Fruit fly (Drosophila melanogaster) whole organism, embryonic: Measurements from ENCODE around the gene CG5435.

ENCODE experiments used
- Awh ChIP-seq: fragments of 200-800 bp; sonication (Bioruptor generic); IDR thresholded peaks from 2 replicates; pipeline ENCODE4, ENCODE4 v1.3.6; 2022; ENCODE audit warnings: missing biosample characterization, missing genetic modification characterization
- CG10274 ChIP-seq: fragments of 200-800 bp; sonication (Bioruptor generic); optimal IDR thresholded peaks from 3 replicates; lab custom pipeline; 2017; ENCODE audit warnings: missing biosample characterization, mild to moderate bottlenecking, missing genetic modification characterization
- CG10959 ChIP-seq: fragments of 200-800 bp; sonication (Bioruptor generic); IDR thresholded peaks from 2 replicates; pipeline ENCODE4 v1.3.6; 2022; ENCODE audit warnings: missing biosample characterization, missing genetic modification characterization
- CG11085 ChIP-seq: fragments of 200-800 bp; sonication (Bioruptor generic); IDR thresholded peaks from 2 replicates; pipeline ENCODE4 v1.3.6; 2022; ENCODE audit warnings: missing biosample characterization, missing genetic modification characterization
- CG11456 ChIP-seq: fragments of 200-800 bp; sonication (Bioruptor generic); IDR thresholded peaks from 3 replicates; pipeline ENCODE4 v1.3.6; 2022; ENCODE audit warnings: missing biosample characterization, missing genetic modification characterization
- CG12391 ChIP-seq: fragments of 200-800 bp; sonication (Bioruptor generic); optimal IDR thresholded peaks from 3 replicates; lab custom pipeline; 2018; ENCODE audit warnings: missing biosample characterization, mild to moderate bottlenecking, missing genetic modification characterization, moderate library complexity
- CG12769 ChIP-seq: fragments of 200-800 bp; sonication (Bioruptor generic); optimal IDR thresholded peaks from 2 replicates; lab custom pipeline; 2019; ENCODE audit warnings: missing biosample characterization, mild to moderate bottlenecking, missing genetic modification characterization, moderate library complexity
- CG12942 ChIP-seq: fragments of 200-800 bp; sonication (Bioruptor generic); optimal IDR thresholded peaks from 3 replicates; lab custom pipeline; 2016; ENCODE audit warnings: missing biosample characterization, missing genetic modification characterization
- CG13624 ChIP-seq: fragments of 200-800 bp; sonication (Bioruptor generic); optimal IDR thresholded peaks from 2 replicates; lab custom pipeline; 2016; ENCODE audit warnings: missing biosample characterization, missing genetic modification characterization
- CG18011 ChIP-seq: fragments of 200-800 bp; sonication (Bioruptor generic); optimal IDR thresholded peaks from 2 replicates; lab custom pipeline; 2017; ENCODE audit warnings: missing biosample characterization, missing genetic modification characterization, mild to moderate bottlenecking, moderate library complexity, missing genotype
- CG18599 ChIP-seq: fragments of 200-800 bp; sonication (Bioruptor generic); optimal IDR thresholded peaks from 3 replicates; lab custom pipeline; 2017; ENCODE audit warnings: missing biosample characterization, missing genetic modification characterization, mild to moderate bottlenecking, moderate library complexity, missing genetic modification reagents
- CG2116 ChIP-seq: fragments of 200-800 bp; sonication (Bioruptor generic); optimal IDR thresholded peaks from 3 replicates; lab custom pipeline; 2018; ENCODE audit warnings: missing biosample characterization, mild to moderate bottlenecking, missing genetic modification characterization
- CG2199 ChIP-seq: fragments of 200-800 bp; sonication (Bioruptor generic); IDR thresholded peaks from 3 replicates; pipeline ENCODE4 v1.3.6; 2022; ENCODE audit warnings: missing biosample characterization, missing genetic modification characterization
- CG2712 ChIP-seq: fragments of 200-800 bp; optimal IDR thresholded peaks from 3 replicates; lab custom pipeline; 2019; ENCODE audit warnings: missing biosample characterization, mild to moderate bottlenecking, missing genetic modification characterization, moderate library complexity
- CG34224 ChIP-seq: fragments of 200-800 bp; sonication (Bioruptor generic); IDR thresholded peaks from 3 replicates; pipeline ENCODE4 v1.3.6; 2022; ENCODE audit warnings: missing biosample characterization, missing genetic modification characterization; ENCODE audit not compliant: partially characterized antibody
- CG4820 ChIP-seq: fragments of 200-800 bp; sonication (Bioruptor generic); optimal IDR thresholded peaks from 3 replicates; lab custom pipeline; 2016; ENCODE audit warnings: missing biosample characterization, missing genetic modification characterization
- CG8388 ChIP-seq: fragments of 200-800 bp; sonication (Bioruptor generic); optimal IDR thresholded peaks from 2 replicates; lab custom pipeline; 2019; ENCODE audit warnings: missing biosample characterization, mild to moderate bottlenecking, missing genetic modification characterization, moderate library complexity
- CG9437 ChIP-seq: fragments of 200-800 bp; sonication (Bioruptor generic); optimal IDR thresholded peaks from 2 replicates; lab custom pipeline; 2018; ENCODE audit warnings: missing biosample characterization, mild to moderate bottlenecking, missing genetic modification characterization
- Doc3 ChIP-seq: fragments of 200-800 bp; sonication (Bioruptor generic); IDR thresholded peaks from 3 replicates; pipeline ENCODE4 v1.3.6; 2022; ENCODE audit warnings: missing biosample characterization, missing genetic modification characterization; ENCODE audit not compliant: partially characterized antibody
- ERR ChIP-seq: fragments of 200-800 bp; sonication (Bioruptor generic); optimal IDR thresholded peaks from 2 replicates; lab custom pipeline; 2016; ENCODE audit warnings: missing biosample characterization, missing genetic modification characterization
- Elba2 ChIP-seq: fragments of 200-800 bp; sonication (Bioruptor generic); optimal IDR thresholded peaks from 3 replicates; lab custom pipeline; 2016; ENCODE audit warnings: missing biosample characterization, missing genetic modification characterization
- Fer2 ChIP-seq: fragments of 200-800 bp; sonication (Bioruptor generic); optimal IDR thresholded peaks from 2 replicates; lab custom pipeline; 2018; ENCODE audit warnings: missing biosample characterization, mild to moderate bottlenecking, missing genetic modification characterization, moderate library complexity
- Hmr ChIP-seq: fragments of 200-800 bp; sonication (Bioruptor generic); optimal IDR thresholded peaks from 3 replicates; lab custom pipeline; 2017; ENCODE audit warnings: mild to moderate bottlenecking, missing biosample characterization, missing genetic modification reagents, missing genetic modification characterization
- Myb ChIP-seq: fragments of 200-800 bp; sonication (Bioruptor generic); optimal IDR thresholded peaks from 2 replicates; lab custom pipeline; 2016; ENCODE audit warnings: missing biosample characterization, missing genetic modification characterization
- Opbp ChIP-seq: fragments of 200-800 bp; sonication (Bioruptor generic); IDR thresholded peaks from 3 replicates; pipeline ENCODE4 v1.3.6; 2022; ENCODE audit warnings: missing biosample characterization, missing genetic modification characterization; ENCODE audit not compliant: partially characterized antibody
- Ptx1 ChIP-seq: fragments of 200-800 bp; sonication (Bioruptor generic); IDR thresholded peaks from 2 replicates; pipeline ENCODE4 v1.3.6; 2022; ENCODE audit warnings: missing biosample characterization, missing genetic modification characterization
- Xrp1 ChIP-seq: fragments of 200-800 bp; sonication (Bioruptor generic); IDR thresholded peaks from 2 replicates; pipeline ENCODE4 v1.3.6; 2022; ENCODE audit warnings: missing biosample characterization, missing genetic modification characterization
- bcd ChIP-seq: fragments of 200-800 bp; sonication (Bioruptor generic); optimal IDR thresholded peaks from 2 replicates; lab custom pipeline; 2017; ENCODE audit warnings: missing biosample characterization, mild to moderate bottlenecking, missing genetic modification characterization
- gcm2 ChIP-seq: fragments of 200-800 bp; sonication (Bioruptor generic); optimal IDR thresholded peaks from 2 replicates; lab custom pipeline; 2016; ENCODE audit warnings: missing biosample characterization, missing genetic modification characterization
- jigr1 ChIP-seq: fragments of 200-800 bp; sonication (Bioruptor generic); IDR thresholded peaks from 3 replicates; pipeline ENCODE4 v1.3.6; 2022; ENCODE audit warnings: missing biosample characterization, missing genetic modification characterization
- jing ChIP-seq: fragments of 200-800 bp; sonication (Bioruptor generic); optimal IDR thresholded peaks from 2 replicates; lab custom pipeline; 2018; ENCODE audit warnings: missing biosample characterization, mild to moderate bottlenecking, missing genetic modification characterization
- kah ChIP-seq: fragments of 200-800 bp; sonication (Bioruptor generic); optimal IDR thresholded peaks from 2 replicates; lab custom pipeline; 2018; ENCODE audit warnings: missing biosample characterization, mild to moderate bottlenecking, missing genetic modification characterization
- lab ChIP-seq: fragments of 200-800 bp; sonication (Bioruptor generic); optimal IDR thresholded peaks from 3 replicates; lab custom pipeline; 2017; ENCODE audit warnings: missing biosample characterization, missing genetic modification characterization, mild to moderate bottlenecking, moderate library complexity, missing genetic modification reagents
- oc ChIP-seq: fragments of 200-800 bp; sonication (Bioruptor generic); optimal IDR thresholded peaks from 2 replicates; lab custom pipeline; 2018; ENCODE audit warnings: missing biosample characterization, mild to moderate bottlenecking, missing genetic modification characterization, moderate library complexity
- otp ChIP-seq: fragments of 200-800 bp; sonication (Bioruptor generic); IDR thresholded peaks from 3 replicates; pipeline ENCODE4, ENCODE4 v1.3.6; 2022; ENCODE audit warnings: missing biosample characterization, missing genetic modification characterization
- pan ChIP-seq, 4 experiments: fragments of >200 bp in 3 of 4; fragments of 200-800 bp in 1 of 4; sonication (Bioruptor generic) in 1 of 4; optimal IDR thresholded peaks in 3 of 4; IDR thresholded peaks in 1 of 4; 2 replicates each; pipeline versions ENCODE4 v1.3.6 to Lab custom; 2017 to 2022; ENCODE audit warnings: missing biosample characterization in 2 of 4, missing genetic modification characterization in 2 of 4, mixed read lengths in 1 of 4
- pfk ChIP-seq: fragments of 200-800 bp; sonication (Bioruptor generic); optimal IDR thresholded peaks from 2 replicates; lab custom pipeline; 2018; ENCODE audit warnings: missing biosample characterization, mild to moderate bottlenecking, missing genetic modification characterization, moderate library complexity
- scrt ChIP-seq: fragments of 200-800 bp; sonication (Bioruptor generic); optimal IDR thresholded peaks from 2 replicates; lab custom pipeline; 2018; ENCODE audit warnings: missing biosample characterization, mild to moderate bottlenecking, missing genetic modification characterization, moderate library complexity
- tgo ChIP-seq: fragments of 200-800 bp; sonication (Bioruptor generic); IDR thresholded peaks from 3 replicates; pipeline ENCODE4 v1.3.6; 2022; ENCODE audit warnings: missing biosample characterization, missing genetic modification characterization
- tio ChIP-seq: fragments of 200-800 bp; sonication (Bioruptor generic); optimal IDR thresholded peaks from 2 replicates; lab custom pipeline; 2017; ENCODE audit warnings: missing biosample characterization, missing genetic modification characterization, inconsistent platforms
- unc-4 ChIP-seq: fragments of 200-800 bp; sonication (Bioruptor generic); IDR thresholded peaks from 2 replicates; pipeline ENCODE4 v1.3.6; 2022; ENCODE audit warnings: missing biosample characterization, missing genetic modification characterization; ENCODE audit not compliant: partially characterized antibody
- unpg ChIP-seq: fragments of 200-800 bp; sonication (Bioruptor generic); optimal IDR thresholded peaks from 3 replicates; lab custom pipeline; 2018; ENCODE audit warnings: missing biosample characterization, mild to moderate bottlenecking, missing genetic modification characterization, moderate library complexity
- vvl ChIP-seq: fragments of 200-800 bp; sonication (Bioruptor generic); IDR thresholded peaks from 2 replicates; pipeline ENCODE4 v1.3.6; 2022; ENCODE audit warnings: missing biosample characterization, missing genetic modification characterization

Gene CG5435

dm6 chr2L:12421793-12422691, 8.7 kb downstream of the CG5435 start (continued):
- TF ChIP-seq gcm2 (GFP tag; lab: Kevin White, UChicago): no peak
- 0 out of 3 replicates have a peak, but pooled peaks have one; percentile 52 for TF ChIP-seq CG11456 (GFP tag; lab: Robert Waterston, UW)
- no peak for TF ChIP-seq pan (optimal IDR thresholded peaks at IDR 0.05; lab: Kevin White, UChicago)
- peak in 1 of 2 experiments; percentile 31 for TF ChIP-seq pan (GFP tag; optimal IDR thresholded peaks at IDR 0.05 in 1 of 2, IDR thresholded peaks at IDR 0.05 in 1 of 2)
- peak; percentile 36 for TF ChIP-seq lab
- no peak for TF ChIP-seq Myb (GFP tag; lab: Kevin White, UChicago)
- peak; percentile 38; the same call in 1 of the 2 replicates for TF ChIP-seq Ptx1 (GFP tag; lab: Robert Waterston, UW)
- peak; percentile 11 for TF ChIP-seq bcd (GFP tag; lab: Kevin White, UChicago)
- no peak for TF ChIP-seq kah (GFP tag; lab: Kevin White, UChicago)
- TF ChIP-seq jigr1 (GFP tag; lab: Robert Waterston, UW): no peak
- 0 out of 3 replicates have a peak, but pooled peaks have one; percentile 48 for TF ChIP-seq CG2199 (GFP tag; lab: Robert Waterston, UW)
- no peak for TF ChIP-seq CG11085 (GFP tag; lab: Robert Waterston, UW)
- TF ChIP-seq CG18011 (GFP tag; lab: Kevin White, UChicago): no peak
- TF ChIP-seq Xrp1: peak; percentile 21; the same call in 1 of the 2 replicates
- peak; percentile 13 for TF ChIP-seq CG12769 (tag; lab: Kevin White, UChicago)
- TF ChIP-seq unc-4: no peak
- peak; percentile 20 for TF ChIP-seq CG2712 (tag; lab: Kevin White, UChicago)
- no peak for TF ChIP-seq CG10959 (GFP tag; lab: Robert Waterston, UW)
- TF ChIP-seq CG2116 (GFP tag; lab: Kevin White, UChicago): no peak
- TF ChIP-seq CG10274 (GFP tag; lab: Kevin White, UChicago): peak; percentile 38
- no peak for TF ChIP-seq scrt
- TF ChIP-seq CG34224 (GFP tag; lab: Robert Waterston, UW): peak; percentile 16; the same call in 1 of the 3 replicates
- 0 out of 3 replicates have a peak, but pooled peaks have one; percentile 20 for TF ChIP-seq tgo (GFP tag; lab: Robert Waterston, UW)
- TF ChIP-seq, all 482 proteins: peak for 78

dm6 chr2L:12421188-12421587, 9.5 kb downstream of the CG5435 start:
- no peak for TF ChIP-seq CG13624 (GFP tag; lab: Kevin White, UChicago)
- 0 out of 3 replicates have a peak, but pooled peaks have one; percentile 3 for TF ChIP-seq CG34224 (GFP tag; lab: Robert Waterston, UW)

DNA sequence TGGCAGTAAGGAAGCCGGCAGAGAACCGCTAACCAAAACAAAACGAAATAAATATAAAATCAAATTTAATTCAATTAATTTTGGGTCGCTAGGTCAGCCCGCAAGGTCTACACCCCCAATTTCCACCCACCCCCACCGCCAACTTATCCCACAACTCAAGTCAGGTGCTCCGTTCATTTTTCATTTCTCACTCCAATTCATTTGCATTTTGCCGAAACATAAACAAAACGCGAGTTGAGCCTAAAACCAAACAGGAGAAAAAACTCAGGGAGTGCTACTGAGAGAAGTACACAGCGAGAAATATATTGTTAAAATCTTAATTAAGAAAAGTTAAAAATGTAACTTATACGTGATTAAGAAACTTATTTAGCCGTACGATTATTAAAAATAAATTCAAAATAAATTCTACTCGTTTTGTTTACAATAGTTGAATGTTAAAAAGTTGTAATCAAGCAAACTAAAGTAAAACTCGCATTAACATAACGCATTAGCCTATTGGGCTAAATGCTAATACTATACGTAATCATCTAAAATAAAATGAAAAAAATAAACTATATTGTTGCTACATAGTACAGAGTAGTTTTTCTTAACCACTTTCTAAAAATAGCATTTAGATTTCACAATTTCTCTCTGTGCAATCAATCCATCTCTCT, 15.1 kb downstream of the CG5435 start:
- TF ChIP-seq Elba2 (GFP tag; lab: Kevin White, UChicago) (no peak), unpg (peak; percentile 21), pfk (no peak), CG12942 (no peak), jing (GFP tag; lab: Kevin White, UChicago) (no peak), Xrp1 (peak; percentile 17; the same call in 1 of the 2 replicates), Hmr (GFP tag; lab: Kevin White, UChicago) (peak; percentile 17), Fer2 (tag; lab: Kevin White, UChicago) (no peak), CG4820 (GFP tag; lab: Kevin White, UChicago) (peak; percentile 4), Awh (GFP tag; lab: Robert Waterston, UW) (no peak), tio (GFP tag; lab: Kevin White, UChicago) (peak; percentile 3), CG8388 (GFP tag; lab: Kevin White, UChicago) (peak; percentile 23), CG9437 (GFP tag; lab: Kevin White, UChicago) (peak; percentile 32), vvl (GFP tag; lab: Robert Waterston, UW) (0 out of 2 replicates have a peak, but pooled peaks have one; percentile 5), oc (tag; lab: Kevin White, UChicago) (no peak), ERR (GFP tag; lab: Kevin White, UChicago) (no peak), CG18599 (peak; percentile 1), Opbp (GFP tag; lab: Robert Waterston, UW) (no peak), CG12391 (tag; lab: Kevin White, UChicago) (peak; percentile 46), otp (GFP tag; lab: Robert Waterston, UW) (no peak), Doc3 (GFP tag; lab: Robert Waterston, UW) (no peak)
